Worm (Caenorhabditis elegans) whole organism, L2 larva: ENCODE measurements around the gene him-8.

Source experiments
- C34F6.9 ChIP-seq: fragments of 150-350 bp; optimal IDR thresholded peaks from 2 replicates; lab custom pipeline; 2014; ENCODE audit warnings: missing biosample characterization, missing genetic modification characterization
- F13H6.1 ChIP-seq: sonication (generic microtip); optimal IDR thresholded peaks from 2 replicates; lab custom pipeline; 2016; ENCODE audit warnings: missing genetic modification characterization, missing compliant biosample characterization
- R02D3.7 ChIP-seq: fragments of 150-350 bp; optimal IDR thresholded peaks from 2 replicates; lab custom pipeline; 2014; ENCODE audit warnings: missing biosample characterization, missing genetic modification characterization
- Y55F3AM.14 ChIP-seq: fragments of 200-800 bp; sonication (Bioruptor generic); optimal IDR thresholded peaks from 2 replicates; lab custom pipeline; 2018; ENCODE audit warnings: mild to moderate bottlenecking, missing genetic modification characterization, missing compliant biosample characterization
- alr-1 ChIP-seq: fragments of 150-350 bp; optimal IDR thresholded peaks from 2 replicates; lab custom pipeline; 2014; ENCODE audit warnings: missing biosample characterization, missing genetic modification characterization
- aly-2 ChIP-seq: fragments of 150-350 bp; optimal IDR thresholded peaks from 2 replicates; lab custom pipeline; 2014; ENCODE audit warnings: missing biosample characterization, missing genetic modification characterization
- ama-1 ChIP-seq: fragments of 150-350 bp; optimal IDR thresholded peaks from 2 replicates; lab custom pipeline; 2018; ENCODE audit warnings: inconsistent platforms
- crh-2 ChIP-seq: sonication (generic microtip); optimal IDR thresholded peaks from 2 replicates; lab custom pipeline; 2017; ENCODE audit warnings: missing biosample characterization, missing genetic modification characterization
- dmd-4 ChIP-seq: sonication (generic microtip); optimal IDR thresholded peaks from 2 replicates; lab custom pipeline; 2017; ENCODE audit warnings: missing biosample characterization, missing genetic modification characterization
- egl-27 ChIP-seq: sonication (generic microtip); optimal IDR thresholded peaks from 3 replicates; lab custom pipeline; 2017; ENCODE audit warnings: missing biosample characterization, missing genetic modification reagents, missing genetic modification characterization
- elt-1 ChIP-seq: fragments of 150-350 bp; optimal IDR thresholded peaks from 2 replicates; lab custom pipeline; 2014; ENCODE audit warnings: missing biosample characterization, missing genetic modification characterization
- elt-3 ChIP-seq: sonication (generic microtip); optimal IDR thresholded peaks from 2 replicates; lab custom pipeline; 2017; ENCODE audit warnings: missing biosample characterization, missing genetic modification characterization
- fos-1 ChIP-seq: fragments of 150-350 bp; optimal IDR thresholded peaks from 2 replicates; lab custom pipeline; 2014; ENCODE audit warnings: missing biosample characterization, missing genetic modification characterization
- gmeb-1 ChIP-seq: fragments of 150-350 bp; optimal IDR thresholded peaks from 2 replicates; lab custom pipeline; 2014; ENCODE audit warnings: missing biosample characterization, missing genetic modification characterization
- lin-11 ChIP-seq: fragments of 150-350 bp; sonication (generic microtip); optimal IDR thresholded peaks from 2 replicates; lab custom pipeline; 2014; ENCODE audit warnings: missing biosample characterization, missing genetic modification characterization, inconsistent platforms, mixed read lengths
- lin-13 ChIP-seq: fragments of 150-350 bp; optimal IDR thresholded peaks from 2 replicates; lab custom pipeline; 2014; ENCODE audit warnings: missing biosample characterization, missing genetic modification reagents, missing genetic modification characterization
- lin-39 ChIP-seq: fragments of 150-350 bp; optimal IDR thresholded peaks from 2 replicates; lab custom pipeline; 2014; ENCODE audit warnings: missing biosample characterization, missing genetic modification reagents, missing genetic modification characterization
- lsy-2 ChIP-seq, 2 experiments: fragments of 150-350 bp in 1 of 2; sonication (generic microtip) in 1 of 2; optimal IDR thresholded peaks; 2 replicates each; lab custom pipeline; 2014 to 2017; ENCODE audit warnings: missing biosample characterization in 2 of 2, missing genetic modification characterization in 2 of 2
- mbf-1 ChIP-seq: sonication (generic microtip); optimal IDR thresholded peaks from 2 replicates; lab custom pipeline; 2017; ENCODE audit warnings: missing biosample characterization, missing genetic modification characterization
- mdl-1 ChIP-seq, 2 experiments: fragments of 150-350 bp in 1 of 2; sonication (generic microtip) in 1 of 2; optimal IDR thresholded peaks; 2 replicates each; lab custom pipeline; 2017; ENCODE audit warnings: missing biosample characterization in 2 of 2, missing genetic modification characterization in 2 of 2
- nhr-10 ChIP-seq: sonication (generic microtip); optimal IDR thresholded peaks from 2 replicates; lab custom pipeline; 2017; ENCODE audit warnings: missing biosample characterization, missing genetic modification characterization
- nhr-11 ChIP-seq: fragments of 150-350 bp; optimal IDR thresholded peaks from 2 replicates; lab custom pipeline; 2014; ENCODE audit warnings: missing biosample characterization, missing genetic modification characterization
- nhr-21 ChIP-seq: fragments of 150-350 bp; optimal IDR thresholded peaks from 2 replicates; lab custom pipeline; 2014; ENCODE audit warnings: missing biosample characterization, missing genetic modification characterization
- nhr-23 ChIP-seq: fragments of 150-350 bp; optimal IDR thresholded peaks from 2 replicates; lab custom pipeline; 2014; ENCODE audit warnings: missing biosample characterization, missing genetic modification reagents, missing genetic modification characterization
- nhr-237 ChIP-seq: fragments of 150-350 bp; optimal IDR thresholded peaks from 2 replicates; lab custom pipeline; 2014; ENCODE audit warnings: missing biosample characterization, missing genetic modification characterization
- nhr-25 ChIP-seq: fragments of 150-350 bp; sonication (generic microtip); optimal IDR thresholded peaks from 3 replicates; lab custom pipeline; 2014; ENCODE audit warnings: missing biosample characterization, missing genetic modification characterization
- nhr-6 ChIP-seq: fragments of 150-350 bp; optimal IDR thresholded peaks from 2 replicates; lab custom pipeline; 2014; ENCODE audit warnings: missing biosample characterization, missing genetic modification characterization
- nhr-77 ChIP-seq: fragments of 150-350 bp; optimal IDR thresholded peaks from 2 replicates; lab custom pipeline; 2014; ENCODE audit warnings: missing biosample characterization, missing genetic modification characterization
- peb-1 ChIP-seq: fragments of 150-350 bp; optimal IDR thresholded peaks from 2 replicates; lab custom pipeline; 2014; ENCODE audit warnings: missing biosample characterization, missing genetic modification characterization
- sem-4 ChIP-seq: fragments of 150-350 bp; optimal IDR thresholded peaks from 2 replicates; lab custom pipeline; 2014; ENCODE audit warnings: missing biosample characterization, missing genetic modification reagents, missing genetic modification characterization
- skn-1 ChIP-seq: sonication (generic microtip); optimal IDR thresholded peaks from 2 replicates; lab custom pipeline; 2017; ENCODE audit warnings: missing biosample characterization, missing genetic modification characterization
- unc-39 ChIP-seq: fragments of 150-350 bp; optimal IDR thresholded peaks from 2 replicates; lab custom pipeline; 2014; ENCODE audit warnings: missing biosample characterization, missing genetic modification characterization
- unc-55 ChIP-seq: fragments of 150-350 bp; sonication (generic microtip); optimal IDR thresholded peaks from 3 replicates; lab custom pipeline; 2014; ENCODE audit warnings: missing biosample characterization, missing genetic modification reagents, missing genetic modification characterization
- unc-62 ChIP-seq: fragments of 150-350 bp; optimal IDR thresholded peaks from 2 replicates; lab custom pipeline; 2014; ENCODE audit warnings: missing biosample characterization, missing genetic modification reagents, missing genetic modification characterization
- zag-1 ChIP-seq: fragments of 150-350 bp; optimal IDR thresholded peaks from 2 replicates; lab custom pipeline; 2014; ENCODE audit warnings: missing biosample characterization, missing genetic modification characterization
- ztf-11 ChIP-seq: sonication (generic microtip); optimal IDR thresholded peaks from 2 replicates; lab custom pipeline; 2017; ENCODE audit warnings: missing biosample characterization, missing genetic modification characterization
- ztf-4 ChIP-seq: fragments of 150-350 bp; optimal IDR thresholded peaks from 2 replicates; lab custom pipeline; 2014; ENCODE audit warnings: missing biosample characterization, missing genetic modification characterization

The him-8 gene

DNA sequence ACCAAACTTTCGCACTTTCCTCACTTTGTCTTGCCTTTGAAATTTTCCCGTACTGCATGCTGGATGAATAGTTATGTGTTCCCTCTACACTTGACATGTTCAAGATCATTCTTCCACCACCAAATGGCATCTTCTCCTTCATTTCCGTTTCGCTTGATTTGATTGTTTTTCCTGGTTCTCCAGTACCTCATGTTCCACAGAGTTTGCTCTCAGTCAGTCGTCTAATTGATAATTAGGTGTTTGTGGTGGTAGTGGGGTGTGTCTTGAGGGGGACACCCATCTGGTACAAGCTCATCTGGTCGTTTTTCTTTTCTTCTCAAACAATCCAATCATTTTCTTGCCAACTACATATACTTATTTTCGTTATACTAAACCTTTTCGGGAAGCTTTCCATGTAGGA, 9.3 kb downstream of the him-8 start:
- TF ChIP-seq R02D3.7, result no peak
- no peak for TF ChIP-seq aly-2
- no peak for TF ChIP-seq nhr-10 (tag; lab: Kevin White, UChicago)

DNA sequence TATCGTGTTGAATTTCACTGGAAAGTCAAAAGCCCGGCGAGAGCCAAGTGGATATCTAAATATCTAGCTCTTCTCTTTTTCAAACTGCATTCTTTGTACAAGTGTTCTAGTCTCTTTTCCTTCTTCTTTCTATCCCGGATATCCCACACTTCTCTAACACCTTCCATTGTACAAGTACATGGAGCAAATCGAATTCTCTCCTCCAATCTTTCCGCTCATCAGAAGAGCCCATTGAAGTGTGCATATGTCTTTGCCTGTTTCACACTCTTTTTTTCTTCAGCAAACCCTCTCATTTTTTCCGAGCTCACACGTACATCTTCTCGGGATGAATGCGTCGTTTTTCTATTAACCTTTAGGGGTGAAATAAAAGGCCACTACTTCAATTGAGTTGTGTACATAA, 11.8 kb downstream of the him-8 start:
- TF ChIP-seq nhr-10 (tag; lab: Kevin White, UChicago), result no peak
- no peak for TF ChIP-seq unc-55 (GFP tag; lab: Kevin White, UChicago)
- TF ChIP-seq dmd-4, result no peak
- no peak for TF ChIP-seq nhr-77 (tag; lab: Kevin White, UChicago)
- TF ChIP-seq mdl-1 (tag; optimal IDR thresholded peaks at IDR 0.05; lab: Kevin White, UChicago), result no peak
- TF ChIP-seq C34F6.9, result no peak
- TF ChIP-seq egl-27 (tag; lab: Kevin White, UChicago), result no peak
- TF ChIP-seq R02D3.7, result no peak
- no peak for TF ChIP-seq sem-4
- no peak for TF ChIP-seq unc-62
- TF ChIP-seq lin-13 (GFP tag; lab: Kevin White, UChicago), result no peak
- TF ChIP-seq ama-1 (lab: Kevin White, UChicago), result no peak
- TF ChIP-seq crh-2 (tag; lab: Kevin White, UChicago), result no peak
- no peak for TF ChIP-seq ztf-4 (tag; lab: Kevin White, UChicago)

DNA sequence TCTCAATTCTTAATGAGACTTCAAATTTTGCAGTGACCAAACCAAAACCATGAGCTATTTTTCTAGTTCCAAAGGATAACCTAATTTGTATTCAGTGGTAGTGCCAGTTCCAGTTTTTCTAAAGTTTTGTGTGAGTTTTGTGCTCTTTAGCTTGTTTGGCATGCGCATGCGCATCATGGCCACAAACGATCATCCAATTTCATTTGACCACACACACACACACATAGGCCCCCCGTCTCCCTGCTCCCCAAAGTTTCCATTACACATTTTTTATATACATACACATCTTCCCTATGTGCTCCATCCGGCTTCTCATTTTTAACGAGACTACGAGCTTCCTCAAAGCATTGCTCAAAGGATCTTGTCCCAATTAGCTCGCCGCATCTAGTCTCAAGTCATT, 12.8 kb downstream of the him-8 start:
- TF ChIP-seq fos-1 (tag; lab: Kevin White, UChicago) (no peak), nhr-21 (tag; lab: Kevin White, UChicago) (no peak), crh-2 (tag; lab: Kevin White, UChicago) (no peak), unc-39 (no peak), F13H6.1 (tag; lab: Kevin White, UChicago) (no peak), ama-1 (lab: Kevin White, UChicago) (no peak), Y55F3AM.14 (GFP tag; lab: Kevin White, UChicago) (no peak), aly-2 (no peak)
- TF ChIP-seq, all 48 proteins: peak for 0

DNA sequence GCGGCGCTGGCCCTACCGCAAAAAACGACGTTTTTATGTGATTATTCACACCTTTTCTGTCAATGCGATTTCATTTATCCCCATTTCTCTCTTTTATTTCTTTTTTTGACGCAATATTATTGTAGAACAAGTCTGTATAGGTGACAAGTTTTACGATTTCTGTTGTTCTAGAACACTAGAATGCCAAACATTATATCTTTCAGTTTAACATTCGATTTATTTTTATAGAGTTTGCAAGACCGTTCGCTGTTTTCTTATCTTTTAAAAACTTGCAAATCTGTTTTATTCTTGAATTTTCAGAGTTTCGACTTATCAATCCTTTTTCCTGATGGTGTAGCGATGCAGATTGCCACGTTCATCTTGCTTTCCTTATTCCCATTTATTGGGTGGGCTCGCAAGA, 14.3 kb downstream of the him-8 start, which contains the start of gene efn-2:
TSS of gene efn-2 (plus strand) at position 301 of the 400 bp plus-strand sequence.
- no peak for TF ChIP-seq aly-2
- TF ChIP-seq nhr-23 (tag; lab: Kevin White, UChicago), result no peak
- TF ChIP-seq nhr-6, result no peak
- no peak for TF ChIP-seq Y55F3AM.14 (GFP tag; lab: Kevin White, UChicago)
- no peak for TF ChIP-seq elt-1
- no peak for TF ChIP-seq zag-1 (tag; lab: Kevin White, UChicago)
- no peak for TF ChIP-seq peb-1 (tag; lab: Kevin White, UChicago)
- TF ChIP-seq ztf-11 (tag; lab: Kevin White, UChicago), result no peak
- no peak for TF ChIP-seq lsy-2 (tag; optimal IDR thresholded peaks at IDR 0.05; lab: Kevin White, UChicago)
- TF ChIP-seq gmeb-1, result no peak
- no peak for TF ChIP-seq elt-3 (tag; lab: Kevin White, UChicago)
- TF ChIP-seq nhr-21 (tag; lab: Kevin White, UChicago), result no peak
- no peak for TF ChIP-seq fos-1 (tag; lab: Kevin White, UChicago)
- TF ChIP-seq ama-1 (lab: Kevin White, UChicago), result no peak
- TF ChIP-seq nhr-11, result no peak
- TF ChIP-seq lin-39 (tag; lab: Kevin White, UChicago), result no peak

DNA sequence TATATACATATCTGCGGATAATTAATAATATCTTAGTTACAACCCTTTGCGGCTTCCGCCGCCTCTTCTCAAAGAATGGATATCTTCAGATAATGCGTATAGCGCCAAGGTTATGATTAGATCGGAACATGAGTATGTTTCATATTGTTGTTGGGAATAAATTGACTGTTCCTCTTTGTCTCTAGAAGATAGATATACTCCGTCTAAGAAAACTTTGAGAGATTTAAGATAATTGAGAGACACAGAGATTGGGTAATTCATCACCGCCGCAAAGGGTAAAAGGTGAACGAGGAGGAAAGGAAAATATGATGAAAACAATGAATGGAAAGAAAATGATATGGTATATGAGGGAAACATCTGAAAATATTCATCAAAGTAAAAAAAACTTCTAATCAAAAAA, 14.9 kb downstream of the him-8 start:
- TF ChIP-seq fos-1 (tag; lab: Kevin White, UChicago), result peak; percentile 21
- no peak for TF ChIP-seq F13H6.1 (tag; lab: Kevin White, UChicago)
- no peak for TF ChIP-seq lin-11 (tag; lab: Kevin White, UChicago)
- no peak for TF ChIP-seq nhr-237
- peak; percentile 10 for TF ChIP-seq nhr-25 (tag; lab: Kevin White, UChicago)
- no peak for TF ChIP-seq crh-2 (tag; lab: Kevin White, UChicago)
- TF ChIP-seq alr-1, result no peak
- TF ChIP-seq skn-1 (tag; lab: Kevin White, UChicago), result no peak
- no peak for TF ChIP-seq ztf-11 (tag; lab: Kevin White, UChicago)
- TF ChIP-seq mbf-1 (tag; lab: Kevin White, UChicago), result no peak
- no peak for TF ChIP-seq aly-2
- TF ChIP-seq elt-1, result no peak
- no peak for TF ChIP-seq egl-27 (tag; lab: Kevin White, UChicago)
- TF ChIP-seq, all 48 proteins: peak for 2
